Worm (Caenorhabditis elegans) whole organism, L1 larva: ENCODE data around the gene mltn-3.

Source experiments
- F16B12.6 ChIP-seq: fragments of 150-350 bp; optimal IDR thresholded peaks from 2 replicates; lab custom pipeline; 2014; ENCODE audit warnings: missing biosample characterization, missing genetic modification characterization
- Y116A8C.19 ChIP-seq: sonication (generic microtip); optimal IDR thresholded peaks from 2 replicates; lab custom pipeline; 2016; ENCODE audit warnings: missing compliant biosample characterization, missing genetic modification characterization, borderline replicate concordance
- aha-1 ChIP-seq: fragments of 150-350 bp; optimal IDR thresholded peaks from 2 replicates; lab custom pipeline; 2014; ENCODE audit warnings: missing biosample characterization, missing genetic modification characterization
- ceh-63 ChIP-seq: fragments of 200-800 bp; sonication (Bioruptor generic); optimal IDR thresholded peaks from 2 replicates; lab custom pipeline; 2018; ENCODE audit warnings: mild to moderate bottlenecking, missing genetic modification characterization, missing compliant biosample characterization
- ceh-8 ChIP-seq: fragments of 200-800 bp; sonication (Bioruptor generic); optimal IDR thresholded peaks from 2 replicates; lab custom pipeline; 2018; ENCODE audit warnings: mild to moderate bottlenecking, missing genetic modification characterization, moderate library complexity, missing compliant biosample characterization
- ceh-88 ChIP-seq: fragments of 200-800 bp; sonication (Bioruptor generic); IDR thresholded peaks from 2 replicates; pipeline ENCODE4 v1.3.6; 2022; ENCODE audit warnings: missing genetic modification characterization, missing compliant biosample characterization
- efl-1 ChIP-seq, 4 experiments: fragments of 150-350 bp; optimal IDR thresholded peaks in 3 of 4; peaks in 1 of 4; 1 replicate in 1 of 4; 2 replicates in 3 of 4; lab custom pipeline; 2014; ENCODE audit warnings: missing biosample characterization in 2 of 4, missing genetic modification characterization in 2 of 4, missing genetic modification reagents in 2 of 4
- egl-13 ChIP-seq: sonication (generic microtip); optimal IDR thresholded peaks from 2 replicates; lab custom pipeline; 2016; ENCODE audit warnings: missing genotype, missing genetic modification reagents, missing genetic modification characterization, missing compliant biosample characterization
- egl-27 ChIP-seq, 2 experiments: fragments of 150-350 bp in 1 of 2; sonication (generic microtip); optimal IDR thresholded peaks; 3 replicates each; lab custom pipeline; 2017 to 2018; ENCODE audit warnings: missing biosample characterization in 2 of 2, missing genetic modification characterization in 2 of 2, missing genetic modification reagents in 2 of 2
- elt-2 ChIP-seq: sonication (generic microtip); optimal IDR thresholded peaks from 2 replicates; lab custom pipeline; 2016; ENCODE audit warnings: missing genetic modification characterization, mild to moderate bottlenecking, inconsistent platforms, missing compliant biosample characterization, missing genetic modification reagents
- fkh-8 ChIP-seq: sonication (generic microtip); optimal IDR thresholded peaks from 2 replicates; lab custom pipeline; 2016; ENCODE audit warnings: mild to moderate bottlenecking, missing genetic modification characterization, missing compliant biosample characterization
- fos-1 ChIP-seq: fragments of 150-350 bp; optimal IDR thresholded peaks from 2 replicates; lab custom pipeline; 2014; ENCODE audit warnings: missing biosample characterization, missing genetic modification characterization
- grh-1 ChIP-seq: fragments of 200-800 bp; sonication (Bioruptor generic); IDR thresholded peaks from 2 replicates; pipeline ENCODE4 v1.3.6; 2022; ENCODE audit warnings: missing genetic modification reagents, missing genetic modification characterization, missing compliant biosample characterization
- hlh-4 ChIP-seq: sonication (generic microtip); optimal IDR thresholded peaks from 2 replicates; lab custom pipeline; 2016; ENCODE audit warnings: mild to moderate bottlenecking, missing genetic modification characterization, missing compliant biosample characterization
- hpl-2 ChIP-seq: fragments of 150-350 bp; optimal IDR thresholded peaks from 2 replicates; lab custom pipeline; 2014; ENCODE audit warnings: missing biosample characterization, missing genetic modification reagents, missing genetic modification characterization
- irx-1 ChIP-seq: sonication (generic microtip); optimal IDR thresholded peaks from 2 replicates; lab custom pipeline; 2016; ENCODE audit warnings: missing genetic modification characterization, missing compliant biosample characterization
- lin-14 ChIP-seq: fragments of 200-800 bp; sonication (Bioruptor generic); optimal IDR thresholded peaks from 2 replicates; lab custom pipeline; 2018; ENCODE audit warnings: mild to moderate bottlenecking, missing genetic modification characterization, moderate library complexity, missing compliant biosample characterization
- lin-15B ChIP-seq: fragments of 150-350 bp; sonication (generic microtip); optimal IDR thresholded peaks from 3 replicates; lab custom pipeline; 2014; ENCODE audit warnings: missing biosample characterization, missing genetic modification characterization
- lin-39 ChIP-seq: fragments of 150-350 bp; optimal IDR thresholded peaks from 2 replicates; lab custom pipeline; 2014; ENCODE audit warnings: missing biosample characterization, missing genetic modification reagents, missing genetic modification characterization
- mef-2 ChIP-seq: fragments of 150-350 bp; optimal IDR thresholded peaks from 2 replicates; lab custom pipeline; 2014; ENCODE audit warnings: missing biosample characterization, missing genetic modification characterization
- mep-1 ChIP-seq: fragments of 150-350 bp; optimal IDR thresholded peaks from 2 replicates; lab custom pipeline; 2014; ENCODE audit warnings: missing biosample characterization, missing genetic modification characterization
- nhr-11 ChIP-seq: fragments of 150-350 bp; optimal IDR thresholded peaks from 2 replicates; lab custom pipeline; 2014; ENCODE audit warnings: missing biosample characterization, missing genetic modification characterization
- nhr-20 ChIP-seq: sonication (generic microtip); optimal IDR thresholded peaks from 2 replicates; lab custom pipeline; 2016; ENCODE audit warnings: mild to moderate bottlenecking, missing genetic modification characterization, missing compliant biosample characterization
- nhr-237 ChIP-seq: fragments of 150-350 bp; optimal IDR thresholded peaks from 2 replicates; lab custom pipeline; 2014; ENCODE audit warnings: missing biosample characterization, missing genetic modification characterization
- nhr-28 ChIP-seq: fragments of 150-350 bp; optimal IDR thresholded peaks from 2 replicates; lab custom pipeline; 2014; ENCODE audit warnings: missing biosample characterization, missing genetic modification characterization
- nhr-71 ChIP-seq: sonication (generic microtip); optimal IDR thresholded peaks from 2 replicates; lab custom pipeline; 2016; ENCODE audit warnings: mild to moderate bottlenecking, missing genetic modification characterization, moderate library complexity, missing compliant biosample characterization
- nhr-76 ChIP-seq: sonication (generic microtip); optimal IDR thresholded peaks from 2 replicates; lab custom pipeline; 2017; ENCODE audit warnings: missing biosample characterization, missing genetic modification characterization
- nhr-84 ChIP-seq: sonication (generic microtip); optimal IDR thresholded peaks from 2 replicates; lab custom pipeline; 2017; ENCODE audit warnings: missing biosample characterization, missing genetic modification characterization
- nhr-85 ChIP-seq: sonication (generic microtip); peaks from one replicate; lab custom pipeline; 2016; ENCODE audit warnings: missing genetic modification characterization, inconsistent platforms, missing compliant biosample characterization
- pax-3 ChIP-seq: fragments of 200-800 bp; sonication (Bioruptor generic); optimal IDR thresholded peaks from 2 replicates; lab custom pipeline; 2018; ENCODE audit warnings: mild to moderate bottlenecking, missing genetic modification characterization, moderate library complexity, missing compliant biosample characterization
- rnt-1 ChIP-seq: sonication (generic microtip); optimal IDR thresholded peaks from 2 replicates; lab custom pipeline; 2016; ENCODE audit warnings: mild to moderate bottlenecking, missing genetic modification characterization, moderate library complexity, missing compliant biosample characterization
- skn-1 ChIP-seq: fragments of 150-350 bp; optimal IDR thresholded peaks from 2 replicates; lab custom pipeline; 2014; ENCODE audit warnings: missing biosample characterization, missing genetic modification characterization
- snu-23 ChIP-seq: sonication (generic microtip); optimal IDR thresholded peaks from 2 replicates; lab custom pipeline; 2016; ENCODE audit warnings: missing genetic modification characterization, missing compliant biosample characterization
- tbx-2 ChIP-seq: sonication (generic microtip); optimal IDR thresholded peaks from 2 replicates; lab custom pipeline; 2016; ENCODE audit warnings: missing genetic modification characterization, missing compliant biosample characterization
- tlp-1 ChIP-seq: fragments of 150-350 bp; optimal IDR thresholded peaks from 2 replicates; lab custom pipeline; 2014; ENCODE audit warnings: missing biosample characterization, missing genetic modification characterization
- unc-30 ChIP-seq: sonication (generic microtip); optimal IDR thresholded peaks from 2 replicates; lab custom pipeline; 2017; ENCODE audit warnings: missing biosample characterization, missing genetic modification characterization
- xbp-1 ChIP-seq: sonication (generic microtip); optimal IDR thresholded peaks from 2 replicates; lab custom pipeline; 2016; ENCODE audit warnings: missing genetic modification characterization, missing compliant biosample characterization
- ztf-4 ChIP-seq: fragments of 150-350 bp; optimal IDR thresholded peaks from 2 replicates; lab custom pipeline; 2014; ENCODE audit warnings: missing biosample characterization, missing genetic modification characterization

The mltn-3 gene

ce11 chrII:13933534-13933933 is 17.4 kb downstream of the mltn-3 start:
- TF ChIP-seq lin-14 (peak; percentile 47), aha-1 (no peak), rnt-1 (no peak), ceh-8 (GFP tag; lab: Kevin White, UChicago) (peak; percentile 56), ceh-63 (GFP tag; lab: Kevin White, UChicago) (peak; percentile 76), efl-1 (optimal IDR thresholded peaks at IDR 0.05; lab: Kevin White, UChicago) (no peak), efl-1 (GFP tag; optimal IDR thresholded peaks at IDR 0.05 in 1 of 2; lab: Kevin White, UChicago) (peak in 1 of 2 experiments; percentile 61)

DNA sequence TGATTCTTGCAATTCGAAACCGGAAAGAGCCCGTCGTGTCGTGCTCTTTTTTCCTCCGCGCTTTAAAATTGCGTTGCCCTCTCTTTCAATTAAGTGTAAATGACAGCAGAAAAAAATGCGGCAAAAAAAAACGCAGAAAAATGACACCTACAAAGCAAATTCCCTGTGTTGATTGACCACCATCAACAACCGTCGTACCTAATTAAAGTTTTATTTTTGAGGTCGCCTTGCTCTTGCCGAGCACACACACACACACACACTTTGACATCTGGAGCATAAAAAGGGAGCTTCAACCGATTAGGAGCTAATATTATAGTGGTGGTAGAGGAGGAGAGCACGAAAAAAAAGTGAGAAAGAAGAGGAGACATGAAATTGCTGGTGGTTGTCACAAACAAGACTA is 19.8 kb downstream of the mltn-3 start:
- TF ChIP-seq efl-1 (optimal IDR thresholded peaks at IDR 0.05; lab: Kevin White, UChicago) = no peak
- TF ChIP-seq efl-1 (GFP tag; optimal IDR thresholded peaks at IDR 0.05 in 1 of 2; lab: Kevin White, UChicago) = peak in 1 of 2 experiments; percentile 78
- TF ChIP-seq egl-13 (tag; lab: Kevin White, UChicago) = peak; percentile 17
- peak; percentile 55 for TF ChIP-seq lin-14
- TF ChIP-seq nhr-28 (tag; lab: Kevin White, UChicago) = no peak
- TF ChIP-seq ceh-8 (GFP tag; lab: Kevin White, UChicago) = peak; percentile 52

ce11 chrII:13938290-13938689 is 22.1 kb downstream of the mltn-3 start:
- no peak for TF ChIP-seq nhr-76 (tag; lab: Kevin White, UChicago)
- no peak for TF ChIP-seq nhr-20 (tag; lab: Kevin White, UChicago)
- no peak for TF ChIP-seq elt-2
- no peak for TF ChIP-seq snu-23
- TF ChIP-seq lin-15B (tag; lab: Kevin White, UChicago) = no peak
- no peak for TF ChIP-seq skn-1 (tag; lab: Kevin White, UChicago)
- no peak for TF ChIP-seq nhr-71
- TF ChIP-seq, all 84 proteins: peak for 0

DNA sequence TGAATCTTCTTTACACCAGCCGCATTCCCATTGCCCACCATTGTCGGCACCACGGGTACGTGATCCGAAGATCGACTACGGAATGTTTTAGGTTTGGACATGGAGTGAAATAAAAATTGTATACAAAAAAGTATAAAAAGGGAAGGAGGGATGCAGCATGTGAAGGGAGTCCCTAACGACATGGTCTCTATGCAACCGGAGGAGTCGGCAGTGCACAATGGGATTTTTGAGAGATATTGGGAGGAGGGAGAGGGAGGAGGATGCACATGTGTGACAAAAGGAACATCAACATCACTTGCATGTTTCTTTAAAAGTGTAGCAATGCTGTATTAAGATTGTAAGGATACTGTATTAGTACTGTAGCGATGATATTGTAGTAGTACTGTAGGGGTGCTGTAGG is 23.4 kb downstream of the mltn-3 start, which contains the start of gene W07G1.1:
Gene W07G1.1 (minus strand): TSS at position 101 of the 400 bp plus-strand sequence.
- TF ChIP-seq mef-2 (no peak), Y116A8C.19 (tag; lab: Kevin White, UChicago) (no peak), nhr-76 (tag; lab: Kevin White, UChicago) (no peak)

ce11 chrII:13945527-13945926 is 29.4 kb downstream of the mltn-3 start:
- no peak for TF ChIP-seq F16B12.6 (tag; lab: Kevin White, UChicago)
- no peak for TF ChIP-seq hlh-4 (tag; lab: Kevin White, UChicago)
- TF ChIP-seq pax-3 (tag; lab: Kevin White, UChicago) = no peak
- peak; percentile 44 for TF ChIP-seq elt-2
- no peak for TF ChIP-seq efl-1 (optimal IDR thresholded peaks at IDR 0.05; lab: Kevin White, UChicago)
- no peak for TF ChIP-seq efl-1 (GFP tag; optimal IDR thresholded peaks at IDR 0.05 in 1 of 2; lab: Kevin White, UChicago)

ce11 chrII:13949290-13949689 is 33.1 kb downstream of the mltn-3 start, which contains the start of gene sre-44:
Gene sre-44, plus strand, starts transcription at chrII:13949590.
- TF ChIP-seq nhr-85 (peak; percentile 20), elt-2 (peak; percentile 26), fkh-8 (tag; lab: Kevin White, UChicago) (no peak)

- TF ChIP-seq mep-1 (tag; lab: Kevin White, UChicago) = no peak
- no peak for TF ChIP-seq hpl-2 (GFP tag; lab: Kevin White, UChicago)
Observed at ce11 chrII:13951986-13952385, 35.8 kb downstream of the mltn-3 start.

- TF ChIP-seq unc-30 (tag; lab: Kevin White, UChicago) (no peak), nhr-20 (tag; lab: Kevin White, UChicago) (peak; percentile 61), lin-39 (tag; lab: Kevin White, UChicago) (no peak), xbp-1 (no peak), ceh-88 (GFP tag; lab: Robert Waterston, UW) (no peak), irx-1 (no peak), nhr-76 (tag; lab: Kevin White, UChicago) (no peak), nhr-11 (no peak), ztf-4 (tag; lab: Kevin White, UChicago) (no peak), egl-27 (tag; optimal IDR thresholded peaks at IDR 0.05; lab: Kevin White, UChicago) (no peak), snu-23 (peak; percentile 38), hlh-4 (tag; lab: Kevin White, UChicago) (no peak), grh-1 (GFP tag; lab: Robert Waterston, UW) (no peak), lin-14 (peak; percentile 83), tbx-2 (tag; lab: Kevin White, UChicago) (peak; percentile 1), pax-3 (tag; lab: Kevin White, UChicago) (no peak), fos-1 (tag; lab: Kevin White, UChicago) (no peak), tlp-1 (tag; lab: Kevin White, UChicago) (no peak), nhr-237 (no peak), nhr-84 (tag; lab: Kevin White, UChicago) (no peak)
Observed at ce11 chrII:13954077-13954476, 37.9 kb downstream of the mltn-3 start.
